Worm (Caenorhabditis elegans): ENCODE results near the gene C27A2.8.
A peak's percentile ranks its signal among the peaks of the same experiment; 100 is the strongest.
"Not testable (repeated sequence)": the region's sequence is repeated elsewhere in the genome, so short reads cannot be mapped to it uniquely, and the experiment has no call there.

Gene C27A2.8

ce11 chrII:5067927-5068326, at the start of gene C27A2.8:
Gene C27A2.8 (minus strand): TSS chrII:5068043.
- TF ChIP-seq aly-1 (tag; optimal IDR thresholded peaks at IDR 0.05) (peak; percentile 10), ceh-36 (tag; optimal IDR thresholded peaks at IDR 0.05) (no peak)

ce11 chrII:5115733-5116132, 47.9 kb upstream of the C27A2.8 start, which contains the start of gene srsy-1:
Gene srsy-1 (plus strand): TSS chrII:5116033.
- TF ChIP-seq aly-1 (tag; optimal IDR thresholded peaks at IDR 0.05) (no peak), ceh-36 (tag; optimal IDR thresholded peaks at IDR 0.05) (no peak)

ce11 chrII:5115235-5115634, 47.4 kb upstream of the C27A2.8 start, which contains the start of gene msp-74:
Gene msp-74 (minus strand): TSS chrII:5115335.
- not testable (repeated sequence) for TF ChIP-seq tra-4 (tag; optimal IDR thresholded peaks at IDR 0.05); flt-1 (GFP tag; IDR thresholded peaks at IDR 0.05); pes-1 (GFP tag; IDR thresholded peaks at IDR 0.05)

ce11 chrII:5112082-5112481, 44.2 kb upstream of the C27A2.8 start, which contains the start of gene F09C12.8:
Gene F09C12.8 (plus strand): TSS chrII:5112382.
- no peak for TF ChIP-seq F13C5.2 (tag; optimal IDR thresholded peaks at IDR 0.05)
- TF ChIP-seq tbx-37 (GFP tag; conservative IDR thresholded peaks at IDR 0.05) = no peak
- no peak for TF ChIP-seq scrt-1 (GFP tag; IDR thresholded peaks at IDR 0.05)
- no peak for TF ChIP-seq sea-1 (GFP tag; conservative IDR thresholded peaks at IDR 0.05)
- no peak for TF ChIP-seq ceh-36 (tag; optimal IDR thresholded peaks at IDR 0.05)
- no peak for TF ChIP-seq pes-1 (GFP tag; IDR thresholded peaks at IDR 0.05)
- no peak for TF ChIP-seq hnd-1 (tag; optimal IDR thresholded peaks at IDR 0.05)
- TF ChIP-seq tra-4 (tag; optimal IDR thresholded peaks at IDR 0.05) = no peak
- TF ChIP-seq tbx-11 (GFP tag; IDR thresholded peaks at IDR 0.05) = no peak
- TF ChIP-seq hmg-4 (GFP tag; optimal IDR thresholded peaks at IDR 0.05) = no peak
- TF ChIP-seq ceh-13 (GFP tag; optimal IDR thresholded peaks at IDR 0.05) = no peak
- no peak for TF ChIP-seq aly-1 (tag; optimal IDR thresholded peaks at IDR 0.05)
- TF ChIP-seq ama-1 (optimal IDR thresholded peaks at IDR 0.05) = no peak
- TF ChIP-seq ets-7 (tag; optimal IDR thresholded peaks at IDR 0.05) = no peak
- TF ChIP-seq B0310.2 (tag; optimal IDR thresholded peaks at IDR 0.05) = no peak

- TF ChIP-seq sea-1 (GFP tag; conservative IDR thresholded peaks at IDR 0.05) (no peak), ets-7 (tag; optimal IDR thresholded peaks at IDR 0.05) (no peak), flt-1 (GFP tag; IDR thresholded peaks at IDR 0.05) (no peak), hmbx-1 (tag; optimal IDR thresholded peaks at IDR 0.05) (no peak), aly-1 (tag; optimal IDR thresholded peaks at IDR 0.05) (no peak), ama-1 (optimal IDR thresholded peaks at IDR 0.05) (no peak), tra-4 (tag; optimal IDR thresholded peaks at IDR 0.05) (no peak), hnd-1 (tag; optimal IDR thresholded peaks at IDR 0.05) (no peak), hmg-4 (GFP tag; optimal IDR thresholded peaks at IDR 0.05) (no peak), scrt-1 (GFP tag; IDR thresholded peaks at IDR 0.05) (no peak), ceh-13 (GFP tag; optimal IDR thresholded peaks at IDR 0.05) (no peak), F13C5.2 (tag; optimal IDR thresholded peaks at IDR 0.05) (no peak), tbx-11 (GFP tag; IDR thresholded peaks at IDR 0.05) (no peak), tbx-37 (GFP tag; conservative IDR thresholded peaks at IDR 0.05) (no peak), pes-1 (GFP tag; IDR thresholded peaks at IDR 0.05) (no peak), B0310.2 (tag; optimal IDR thresholded peaks at IDR 0.05) (no peak), ceh-36 (tag; optimal IDR thresholded peaks at IDR 0.05) (no peak)
These were observed 41.9 kb upstream of the C27A2.8 start, which contains the start of gene F09C12.2 for ce11 chrII:5109693-5110092. Gene F09C12.2 (plus strand): TSS chrII:5110012.

- TF ChIP-seq pes-1 (GFP tag; IDR thresholded peaks at IDR 0.05) = peak; percentile 98
- TF ChIP-seq hmbx-1 (tag; optimal IDR thresholded peaks at IDR 0.05) = peak; percentile 89
- peak; percentile 97 for TF ChIP-seq F13C5.2 (tag; optimal IDR thresholded peaks at IDR 0.05)
- peak; percentile 97 for TF ChIP-seq ceh-36 (tag; optimal IDR thresholded peaks at IDR 0.05)
- TF ChIP-seq hnd-1 (tag; optimal IDR thresholded peaks at IDR 0.05) = peak; percentile 92
- TF ChIP-seq hmg-4 (GFP tag; optimal IDR thresholded peaks at IDR 0.05) = peak; percentile 99
- TF ChIP-seq flt-1 (GFP tag; IDR thresholded peaks at IDR 0.05) = no peak; the same call in none of the 2 replicates
- peak; percentile 99 for TF ChIP-seq aly-1 (tag; optimal IDR thresholded peaks at IDR 0.05)
- TF ChIP-seq B0310.2 (tag; optimal IDR thresholded peaks at IDR 0.05) = peak; percentile 98
- TF ChIP-seq scrt-1 (GFP tag; IDR thresholded peaks at IDR 0.05) = peak; percentile 99
- TF ChIP-seq tra-4 (tag; optimal IDR thresholded peaks at IDR 0.05) = peak; percentile 82
- TF ChIP-seq tbx-37 (GFP tag; conservative IDR thresholded peaks at IDR 0.05) = peak; percentile 96
- TF ChIP-seq ama-1 (optimal IDR thresholded peaks at IDR 0.05) = no peak
- TF ChIP-seq ceh-13 (GFP tag; optimal IDR thresholded peaks at IDR 0.05) = peak; percentile 98
- peak; percentile 97 for TF ChIP-seq sea-1 (GFP tag; conservative IDR thresholded peaks at IDR 0.05)
- peak; percentile 98 for TF ChIP-seq tbx-11 (GFP tag; IDR thresholded peaks at IDR 0.05)
- peak; percentile 95 for TF ChIP-seq ets-7 (tag; optimal IDR thresholded peaks at IDR 0.05)
These were observed 37.2 kb upstream of the C27A2.8 start for ce11 chrII:5105020-5105419.

- TF ChIP-seq hnd-1 (tag; optimal IDR thresholded peaks at IDR 0.05) (no peak), pes-1 (GFP tag; IDR thresholded peaks at IDR 0.05) (no peak), scrt-1 (GFP tag; IDR thresholded peaks at IDR 0.05) (no peak), ceh-13 (GFP tag; optimal IDR thresholded peaks at IDR 0.05) (no peak), aly-1 (tag; optimal IDR thresholded peaks at IDR 0.05) (no peak), F13C5.2 (tag; optimal IDR thresholded peaks at IDR 0.05) (no peak)
These were observed 36.1 kb upstream of the C27A2.8 start, which contains the start of the genes C04G6.11 and mpk-2 for ce11 chrII:5103784-5104457. Gene C04G6.11 (minus strand): TSS chrII:5103834. Gene mpk-2 (plus strand): TSS chrII:5104118.

ce11 chrII:5103189-5103588, 35.3 kb upstream of the C27A2.8 start:
- TF ChIP-seq hmbx-1 (tag; optimal IDR thresholded peaks at IDR 0.05) (no peak), ceh-36 (tag; optimal IDR thresholded peaks at IDR 0.05) (no peak), ceh-13 (GFP tag; optimal IDR thresholded peaks at IDR 0.05) (no peak), sea-1 (GFP tag; conservative IDR thresholded peaks at IDR 0.05) (no peak), scrt-1 (GFP tag; IDR thresholded peaks at IDR 0.05) (no peak), aly-1 (tag; optimal IDR thresholded peaks at IDR 0.05) (no peak)

All from whole organism, early embryonic.